Worm (Caenorhabditis elegans): ENCODE measurements around the gene K08D8.6.

DNA sequence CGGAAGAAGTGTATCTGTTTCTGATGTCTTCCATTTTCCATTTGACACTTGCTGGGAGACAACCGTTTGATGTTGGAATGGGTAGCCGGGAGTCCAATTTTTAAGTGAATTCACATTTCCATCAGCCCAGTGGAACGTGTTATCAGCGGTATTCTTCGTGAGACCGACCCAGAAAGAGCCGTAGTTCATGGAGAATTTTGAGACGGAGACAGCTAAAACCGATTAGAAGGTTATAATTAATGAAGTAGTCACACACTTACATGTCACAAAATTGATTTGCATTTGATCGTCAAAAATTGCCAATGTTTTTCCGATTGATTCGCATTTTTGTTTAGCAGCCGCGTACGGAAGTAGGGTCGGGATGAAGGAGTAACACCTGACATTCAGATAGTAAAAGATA lies 20.9 kb downstream of the K08D8.6 start:
- TF ChIP-seq snpc-4 (tag; optimal IDR thresholded peaks at IDR 0.05) (no peak), lsy-2 (tag; optimal IDR thresholded peaks at IDR 0.05) (no peak), lin-13 (tag; optimal IDR thresholded peaks at IDR 0.05) (no peak), M03D4.4 (tag; optimal IDR thresholded peaks at IDR 0.05) (no peak), lin-32 (GFP tag; optimal IDR thresholded peaks at IDR 0.05) (no peak), drap-1 (GFP tag; optimal IDR thresholded peaks at IDR 0.05) (no peak), unc-39 (tag; optimal IDR thresholded peaks at IDR 0.05) (no peak)
